Worm (Caenorhabditis elegans) whole organism, young adult: Measurements from ENCODE around the gene rmd-2.
"Not testable (repeated sequence)": the region's sequence is repeated elsewhere in the genome, so short reads cannot be mapped to it uniquely, and the experiment has no call there.

ENCODE experiments used
- B0336.3 ChIP-seq: fragments of 200-800 bp; sonication (Bioruptor generic); IDR thresholded peaks from 2 replicates; pipeline ENCODE4 v1.3.6; 2022; ENCODE audit warnings: missing genetic modification characterization, missing compliant biosample characterization
- C06A6.2 ChIP-seq: fragments of 200-800 bp; sonication (Bioruptor generic); conservative IDR thresholded peaks from 2 replicates; pipeline ENCODE4 v1.3.6; 2022; ENCODE audit warnings: missing genetic modification characterization, missing compliant biosample characterization
- D2030.7 ChIP-seq: fragments of 200-800 bp; sonication (Bioruptor generic); IDR thresholded peaks from 2 replicates; pipeline ENCODE4 v1.3.6; 2022; ENCODE audit warnings: missing genetic modification reagents, missing genetic modification characterization, missing compliant biosample characterization
- F23B12.7 ChIP-seq: sonication (generic microtip); optimal IDR thresholded peaks from 2 replicates; lab custom pipeline; 2017; ENCODE audit warnings: missing genetic modification characterization, mild to moderate bottlenecking, missing compliant biosample characterization, antibody characterized with exemption, moderate library complexity; ENCODE audit not compliant: insufficient read depth
- F49E8.2 ChIP-seq: sonication (generic microtip); optimal IDR thresholded peaks from 3 replicates; lab custom pipeline; 2017; ENCODE audit warnings: missing genetic modification characterization, mild to moderate bottlenecking, missing compliant biosample characterization, antibody characterized with exemption, moderate library complexity; ENCODE audit not compliant: insufficient read depth
- K11D2.4 ChIP-seq: fragments of 200-800 bp; sonication (Bioruptor generic); IDR thresholded peaks from 2 replicates; pipeline ENCODE4 v1.3.6; 2022; ENCODE audit warnings: missing genetic modification reagents, missing genetic modification characterization, missing compliant biosample characterization
- T07F8.4 ChIP-seq: sonication (generic microtip); optimal IDR thresholded peaks from 2 replicates; lab custom pipeline; 2016; ENCODE audit warnings: mild to moderate bottlenecking, missing genetic modification characterization, moderate library complexity, missing compliant biosample characterization
- Y53F4B.3 ChIP-seq: fragments of 200-800 bp; sonication (Bioruptor generic); IDR thresholded peaks from 2 replicates; pipeline ENCODE4 v1.3.6; 2022; ENCODE audit warnings: missing genetic modification reagents, missing genetic modification characterization, missing compliant biosample characterization
- ZK185.1 ChIP-seq: sonication (generic microtip); optimal IDR thresholded peaks from 2 replicates; lab custom pipeline; 2016; ENCODE audit warnings: mild to moderate bottlenecking, missing genetic modification characterization, missing compliant biosample characterization; ENCODE audit not compliant: poor library complexity, severe bottlenecking
- athp-1 ChIP-seq: sonication (generic microtip); optimal IDR thresholded peaks from 2 replicates; lab custom pipeline; 2017; ENCODE audit warnings: mild to moderate bottlenecking, missing genetic modification characterization, missing compliant biosample characterization
- bed-2 ChIP-seq: fragments of 200-800 bp; sonication (Bioruptor generic); IDR thresholded peaks from 2 replicates; pipeline ENCODE4 v1.3.6; 2022; ENCODE audit warnings: missing genetic modification reagents, missing genetic modification characterization, missing compliant biosample characterization
- cebp-1 ChIP-seq, 2 experiments: fragments of 200-800 bp in 1 of 2; sonication (Bioruptor generic) in 1 of 2; sonication (generic microtip) in 1 of 2; IDR thresholded peaks in 1 of 2; optimal IDR thresholded peaks in 1 of 2; 2 replicates each; pipeline versions ENCODE4 v1.3.6 to Lab custom; 2017 to 2022; ENCODE audit warnings: missing compliant biosample characterization in 2 of 2, missing genetic modification characterization in 2 of 2, mild to moderate bottlenecking in 1 of 2, missing genetic modification reagents in 1 of 2, moderate library complexity in 1 of 2
- efl-1 ChIP-seq: fragments of 150-350 bp; optimal IDR thresholded peaks from 2 replicates; lab custom pipeline; 2014; ENCODE audit warnings: missing biosample characterization, missing genetic modification reagents, missing genetic modification characterization
- egl-18 ChIP-seq: fragments of 200-800 bp; sonication (Bioruptor generic); IDR thresholded peaks from 2 replicates; pipeline ENCODE4 v1.3.6; 2022; ENCODE audit warnings: missing genetic modification reagents, missing genetic modification characterization, missing compliant biosample characterization
- egl-44 ChIP-seq: fragments of 200-800 bp; sonication (Bioruptor generic); IDR thresholded peaks from 2 replicates; pipeline ENCODE4 v1.3.6; 2022; ENCODE audit warnings: missing genetic modification reagents, missing genetic modification characterization, missing compliant biosample characterization
- hmg-1.2 ChIP-seq: fragments of 200-800 bp; sonication (Bioruptor generic); IDR thresholded peaks from 2 replicates; pipeline ENCODE4 v1.3.6; 2022; ENCODE audit warnings: missing genetic modification reagents, missing genetic modification characterization, missing compliant biosample characterization
- lin-26 ChIP-seq: fragments of 200-800 bp; sonication (Bioruptor generic); IDR thresholded peaks from 2 replicates; pipeline ENCODE4 v1.3.6; 2022; ENCODE audit warnings: missing genetic modification reagents, missing genetic modification characterization, missing compliant biosample characterization
- lin-40 ChIP-seq: sonication (generic microtip); optimal IDR thresholded peaks from 2 replicates; lab custom pipeline; 2016; ENCODE audit warnings: missing genetic modification characterization, mild to moderate bottlenecking, missing compliant biosample characterization, missing genotype, missing genetic modification reagents
- lsl-1 ChIP-seq: fragments of 200-800 bp; sonication (Bioruptor generic); optimal IDR thresholded peaks from 2 replicates; lab custom pipeline; 2018; ENCODE audit warnings: mild to moderate bottlenecking, missing genetic modification characterization, moderate library complexity, missing compliant biosample characterization
- madf-3 ChIP-seq: fragments of 200-800 bp; sonication (Bioruptor generic); IDR thresholded peaks from 2 replicates; pipeline ENCODE4 v1.3.6; 2022; ENCODE audit warnings: missing genetic modification reagents, missing genetic modification characterization, missing compliant biosample characterization
- madf-6 ChIP-seq: fragments of 200-800 bp; sonication (Bioruptor generic); IDR thresholded peaks from 2 replicates; pipeline ENCODE4 v1.3.6; 2022; ENCODE audit warnings: missing genetic modification reagents, missing genetic modification characterization, missing compliant biosample characterization
- mcd-1 ChIP-seq: fragments of 200-800 bp; sonication (Bioruptor generic); IDR thresholded peaks from 2 replicates; pipeline ENCODE4 v1.3.6; 2022; ENCODE audit warnings: missing genetic modification reagents, missing genetic modification characterization, missing compliant biosample characterization
- nfyb-1 ChIP-seq: fragments of 200-800 bp; sonication (Bioruptor generic); IDR thresholded peaks from 2 replicates; pipeline ENCODE4 v1.3.6; 2022; ENCODE audit warnings: missing genetic modification reagents, missing genetic modification characterization, missing compliant biosample characterization
- nhr-27 ChIP-seq: fragments of 200-800 bp; sonication (Bioruptor generic); optimal IDR thresholded peaks from 2 replicates; lab custom pipeline; 2018; ENCODE audit warnings: mild to moderate bottlenecking, missing genetic modification characterization, moderate library complexity, missing compliant biosample characterization
- nhr-80 ChIP-seq: sonication (generic microtip); optimal IDR thresholded peaks from 2 replicates; lab custom pipeline; 2016; ENCODE audit warnings: missing genetic modification characterization, missing compliant biosample characterization
- rcor-1 ChIP-seq: fragments of 200-800 bp; sonication (Bioruptor generic); IDR thresholded peaks from 2 replicates; pipeline ENCODE4 v1.3.6; 2022; ENCODE audit warnings: missing genetic modification reagents, missing genetic modification characterization, missing compliant biosample characterization
- rec-8 ChIP-seq, 2 experiments: sonication (generic microtip); optimal IDR thresholded peaks; 2 replicates each; lab custom pipeline; 2016; ENCODE audit warnings: mild to moderate bottlenecking in 2 of 2, missing genetic modification characterization in 2 of 2, missing genetic modification reagents in 2 of 2, missing genotype in 2 of 2, missing biosample characterization in 1 of 2, missing compliant biosample characterization in 1 of 2, moderate library complexity in 1 of 2
- sea-2 ChIP-seq: fragments of 200-800 bp; sonication (Bioruptor generic); IDR thresholded peaks from 2 replicates; pipeline ENCODE4 v1.3.6; 2022; ENCODE audit warnings: missing genetic modification characterization, missing compliant biosample characterization
- snpc-1.1 ChIP-seq: sonication (generic microtip); optimal IDR thresholded peaks from 2 replicates; lab custom pipeline; 2017; ENCODE audit warnings: missing genetic modification characterization, mild to moderate bottlenecking, missing compliant biosample characterization, antibody characterized with exemption, moderate library complexity, missing genotype, missing genetic modification reagents; ENCODE audit not compliant: insufficient read depth
- snpc-4 ChIP-seq, 5 experiments: fragments of 150-350 bp in 1 of 5; sonication (generic microtip) in 4 of 5; optimal IDR thresholded peaks; 2 replicates each; lab custom pipeline; 2014 to 2018; ENCODE audit warnings: missing genetic modification characterization in 5 of 5, missing biosample characterization in 3 of 5, antibody characterized with exemption in 2 of 5, mild to moderate bottlenecking in 2 of 5, missing compliant biosample characterization in 2 of 5, missing genotype in 2 of 5, moderate library complexity in 2 of 5, missing genetic modification reagents in 1 of 5
- somi-1 ChIP-seq: fragments of 200-800 bp; sonication (Bioruptor generic); optimal IDR thresholded peaks from 2 replicates; lab custom pipeline; 2018; ENCODE audit warnings: mild to moderate bottlenecking, missing genetic modification characterization, missing compliant biosample characterization
- unc-62 ChIP-seq: fragments of 150-350 bp; optimal IDR thresholded peaks from 2 replicates; lab custom pipeline; 2014; ENCODE audit warnings: missing biosample characterization, missing genetic modification reagents, missing genetic modification characterization
- zfh-2 ChIP-seq: fragments of 200-800 bp; sonication (Bioruptor generic); conservative IDR thresholded peaks from 2 replicates; pipeline ENCODE4 v1.3.6; 2022; ENCODE audit warnings: missing genetic modification reagents, missing genetic modification characterization, missing compliant biosample characterization
- zim-3 ChIP-seq: sonication (generic microtip); optimal IDR thresholded peaks from 2 replicates; lab custom pipeline; 2017; ENCODE audit warnings: mild to moderate bottlenecking, missing genetic modification characterization, moderate library complexity, missing compliant biosample characterization
- ztf-18 ChIP-seq: sonication (generic microtip); optimal IDR thresholded peaks from 2 replicates; lab custom pipeline; 2016; ENCODE audit warnings: missing genotype, mild to moderate bottlenecking, missing genetic modification characterization, missing compliant biosample characterization

The rmd-2 gene

DNA sequence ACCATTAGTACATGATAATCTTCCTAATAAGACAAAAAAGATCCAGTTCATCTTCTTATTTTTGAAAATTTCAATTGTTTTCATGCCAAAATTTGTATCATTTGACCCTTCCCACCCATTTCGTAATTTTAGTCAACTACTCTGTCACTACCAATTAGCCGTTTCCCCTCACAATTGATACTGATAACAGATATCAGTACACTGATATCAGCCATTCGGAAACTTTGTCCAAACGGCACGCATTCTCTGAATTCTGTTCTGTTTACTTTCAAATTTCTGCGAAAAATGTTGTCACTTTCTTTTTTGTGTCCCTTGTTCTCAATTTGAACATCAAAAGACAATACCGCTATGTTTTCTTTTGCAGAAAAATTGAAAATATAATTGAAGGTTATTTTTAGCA, 26.6 kb upstream of the rmd-2 start:
- TF ChIP-seq cebp-1 (GFP tag; IDR thresholded peaks at IDR 0.05; lab: Robert Waterston, UW) (no peak), cebp-1 (tag; optimal IDR thresholded peaks at IDR 0.05; lab: Kevin White, UChicago) (peak; percentile 49), somi-1 (GFP tag; lab: Kevin White, UChicago) (no peak), nhr-80 (peak; percentile 45), nfyb-1 (GFP tag; lab: Robert Waterston, UW) (no peak)
- TF ChIP-seq, all 124 proteins: peak for 2

DNA sequence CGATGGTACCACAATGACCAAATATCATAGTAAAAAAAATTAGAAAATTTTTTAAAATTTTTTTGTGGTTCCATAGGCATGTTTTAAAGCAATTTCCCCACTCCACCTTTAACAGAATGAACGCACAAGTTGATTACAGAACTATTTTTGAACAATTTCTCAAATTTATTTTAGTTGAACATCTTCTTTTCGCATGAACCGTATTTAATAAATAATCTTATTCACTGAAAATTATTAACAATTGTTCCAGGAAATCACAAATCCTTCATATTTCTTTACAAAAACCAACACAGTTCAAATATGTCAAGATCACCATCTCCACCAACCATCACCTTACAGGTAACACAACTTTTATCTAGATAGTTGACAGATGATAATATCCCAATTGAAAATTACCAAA, 25.5 kb upstream of the rmd-2 start, which contains the start of gene lea-1:
TSS of gene lea-1 (plus strand) at position 301 of the 400 bp plus-strand sequence.
- TF ChIP-seq F49E8.2: no peak
- TF ChIP-seq C06A6.2 (GFP tag; lab: Robert Waterston, UW): no peak
- TF ChIP-seq athp-1 (tag; lab: Kevin White, UChicago): no peak
- TF ChIP-seq egl-18 (GFP tag; lab: Robert Waterston, UW): no peak
- TF ChIP-seq T07F8.4 (tag; lab: Kevin White, UChicago): no peak
- TF ChIP-seq lsl-1 (GFP tag; lab: Kevin White, UChicago): no peak
- TF ChIP-seq B0336.3: no peak
- no peak for TF ChIP-seq nhr-80

DNA sequence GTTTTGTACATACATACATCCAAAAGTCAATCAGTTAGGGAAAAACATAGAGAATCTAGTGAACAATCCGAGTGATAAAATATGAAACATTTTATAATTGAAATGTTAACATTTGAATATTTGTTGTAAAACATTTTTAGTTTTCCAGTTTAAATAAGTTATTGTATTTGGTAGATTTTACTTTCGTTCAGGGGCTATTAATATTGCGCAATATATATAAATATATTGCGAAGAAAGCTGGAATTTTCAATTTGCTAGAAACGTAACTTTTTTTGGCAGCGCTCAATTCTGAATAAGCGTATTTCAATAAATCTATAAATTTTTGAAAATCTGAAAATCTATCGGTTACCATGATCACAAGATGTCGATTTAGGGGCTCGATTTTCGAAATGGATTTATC, 21.4 kb upstream of the rmd-2 start:
- no peak for TF ChIP-seq cebp-1 (GFP tag; IDR thresholded peaks at IDR 0.05; lab: Robert Waterston, UW)
- peak; percentile 14 for TF ChIP-seq cebp-1 (tag; optimal IDR thresholded peaks at IDR 0.05; lab: Kevin White, UChicago)
- no peak for TF ChIP-seq bed-2 (GFP tag; lab: Robert Waterston, UW)
- no peak for TF ChIP-seq rec-8 (tag; optimal IDR thresholded peaks at IDR 0.05; lab: Kevin White, UChicago)
- no peak for TF ChIP-seq K11D2.4 (GFP tag; lab: Robert Waterston, UW)

DNA sequence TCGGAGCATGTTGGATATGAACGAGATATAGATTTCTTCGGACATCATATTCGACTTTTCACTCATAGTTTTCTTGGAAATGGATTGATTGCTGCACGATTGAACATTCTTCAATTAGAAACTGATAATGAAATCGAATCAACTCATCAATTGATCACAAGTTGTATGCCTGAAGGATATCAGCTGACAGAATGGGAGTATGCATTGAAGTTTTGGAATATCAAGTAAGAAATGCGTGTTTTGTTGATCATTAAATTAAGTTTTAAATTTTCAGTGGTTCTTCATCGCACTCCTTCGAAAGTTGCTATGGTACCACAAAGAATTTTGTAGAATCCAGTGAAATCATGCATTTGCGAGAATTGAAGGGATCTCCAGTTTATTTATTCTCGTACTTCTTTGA, 20.3 kb upstream of the rmd-2 start:
- TF ChIP-seq T07F8.4 (tag; lab: Kevin White, UChicago): no peak
- no peak for TF ChIP-seq lin-40 (tag; lab: Kevin White, UChicago)
- no peak for TF ChIP-seq zim-3
- TF ChIP-seq F23B12.7 (tag; lab: Kevin White, UChicago): no peak

DNA sequence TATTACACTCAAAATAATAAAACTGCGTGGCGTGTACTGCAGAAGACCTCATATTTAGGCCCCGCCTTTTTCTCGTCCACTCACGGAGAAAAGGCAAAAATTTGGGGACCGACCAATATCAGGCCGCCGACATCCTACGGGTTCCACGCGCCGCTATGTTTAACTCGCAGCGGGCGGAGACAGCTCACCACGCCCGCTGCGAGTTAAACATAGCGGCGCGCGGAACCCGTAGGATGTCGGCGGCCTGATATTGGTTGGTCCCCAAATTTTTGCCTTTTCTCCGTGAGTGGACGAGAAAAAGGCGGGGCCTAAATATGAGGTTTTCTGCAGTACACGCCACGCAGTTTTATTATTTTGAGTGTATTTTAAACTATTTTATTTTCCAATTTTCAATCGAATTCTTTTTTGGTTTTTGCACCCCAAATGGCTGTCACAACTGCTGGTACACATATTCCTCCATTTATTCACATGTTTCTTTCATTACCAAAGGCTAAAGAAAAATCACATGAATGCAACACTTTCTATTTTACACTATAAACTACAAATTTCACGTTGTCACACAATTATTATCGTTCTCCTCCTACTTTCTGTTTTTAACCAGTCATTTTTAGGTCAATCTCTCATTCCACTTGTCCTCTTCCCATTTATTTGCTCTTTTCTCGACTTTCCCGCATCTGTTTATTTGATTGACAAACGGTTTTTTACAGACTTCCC, 18.1 kb upstream of the rmd-2 start, which contains the start of gene uda-1:
TSS of gene uda-1 (plus strand) at position 708 of the 714 bp plus-strand sequence.
- peak; percentile 76 for TF ChIP-seq snpc-1.1 (tag; lab: Kevin White, UChicago)
- not testable (repeated sequence) for TF ChIP-seq snpc-4 (GFP tag; optimal IDR thresholded peaks at IDR 0.05; lab: Kevin White, UChicago)
- TF ChIP-seq snpc-4 (tag; optimal IDR thresholded peaks at IDR 0.05; lab: Kevin White, UChicago): peak in 3 of 4 experiments; percentile 42 to 95 (median 92)
- TF ChIP-seq hmg-1.2 (GFP tag; lab: Robert Waterston, UW): peak; percentile 57
- TF ChIP-seq rcor-1 (GFP tag; lab: Robert Waterston, UW): 0 out of 2 replicates have a peak, but pooled peaks have one; percentile 34

DNA sequence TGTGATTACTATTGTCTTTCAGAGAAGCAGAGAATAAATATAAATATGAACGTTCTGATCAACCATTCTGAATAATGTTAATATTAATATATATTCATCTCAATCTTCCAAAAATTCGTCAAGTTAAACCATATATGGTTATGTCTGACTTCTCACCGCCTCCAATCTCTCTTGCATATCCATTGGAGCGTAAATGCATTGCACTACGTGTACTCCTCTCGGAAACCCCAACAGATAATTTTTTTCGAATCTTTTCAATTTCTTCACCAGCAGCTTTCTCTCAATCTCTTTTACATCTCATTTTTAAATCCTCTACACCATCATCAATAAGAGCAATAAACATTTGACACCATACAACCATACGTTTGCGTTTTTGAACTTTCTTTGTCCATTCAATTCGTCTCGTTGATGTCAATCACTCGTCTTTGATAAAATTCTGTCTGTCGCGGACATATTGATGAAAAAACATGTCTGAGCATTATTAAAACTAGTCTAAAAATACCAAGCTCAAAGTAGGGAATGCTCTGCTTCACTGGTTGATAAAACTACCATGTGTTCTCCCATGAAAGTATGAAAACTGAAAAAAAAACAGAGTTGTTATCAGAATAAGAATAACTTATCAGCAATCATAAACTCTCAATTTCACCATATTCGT, 17.4 kb upstream of the rmd-2 start:
- no peak for TF ChIP-seq Y53F4B.3 (GFP tag; lab: Robert Waterston, UW)
- no peak for TF ChIP-seq snpc-4 (GFP tag; optimal IDR thresholded peaks at IDR 0.05; lab: Kevin White, UChicago)
- TF ChIP-seq snpc-4 (tag; optimal IDR thresholded peaks at IDR 0.05; lab: Kevin White, UChicago): peak in 1 of 4 experiments; percentile 7
- TF ChIP-seq egl-44 (GFP tag; lab: Robert Waterston, UW): no peak
- peak; percentile 47 for TF ChIP-seq efl-1 (GFP tag; lab: Kevin White, UChicago)
- peak; percentile 56; the same call in 1 of the 2 replicates for TF ChIP-seq D2030.7 (GFP tag; lab: Robert Waterston, UW)
- no peak for TF ChIP-seq madf-6 (GFP tag; lab: Robert Waterston, UW)
- peak; percentile 83 for TF ChIP-seq mcd-1 (GFP tag; lab: Robert Waterston, UW)
- no peak for TF ChIP-seq nhr-27 (tag; lab: Kevin White, UChicago)
- TF ChIP-seq ZK185.1: peak; percentile 44
- TF ChIP-seq unc-62 (GFP tag; lab: Kevin White, UChicago): peak; percentile 63
- TF ChIP-seq lin-26: no peak
- no peak for TF ChIP-seq ztf-18
- TF ChIP-seq zfh-2 (GFP tag; lab: Robert Waterston, UW): no peak
- TF ChIP-seq madf-3 (GFP tag; lab: Robert Waterston, UW): no peak
- no peak for TF ChIP-seq sea-2 (GFP tag; lab: Robert Waterston, UW)
